Worm (Caenorhabditis elegans) whole organism, L2 larva: ENCODE data around the gene srh-292.

Experiments used
- C34F6.9 ChIP-seq: fragments of 150-350 bp; optimal IDR thresholded peaks from 2 replicates; lab custom pipeline; 2014; ENCODE audit warnings: missing biosample characterization, missing genetic modification characterization
- ZK546.5 ChIP-seq: sonication (generic microtip); optimal IDR thresholded peaks from 2 replicates; lab custom pipeline; 2017; ENCODE audit warnings: missing biosample characterization, missing genetic modification characterization
- aly-2 ChIP-seq: fragments of 150-350 bp; optimal IDR thresholded peaks from 2 replicates; lab custom pipeline; 2014; ENCODE audit warnings: missing biosample characterization, missing genetic modification characterization
- ama-1 ChIP-seq: fragments of 150-350 bp; optimal IDR thresholded peaks from 2 replicates; lab custom pipeline; 2018; ENCODE audit warnings: inconsistent platforms
- blmp-1 ChIP-seq: sonication (generic microtip); optimal IDR thresholded peaks from 2 replicates; lab custom pipeline; 2017; ENCODE audit warnings: missing genetic modification characterization, mild to moderate bottlenecking, missing compliant biosample characterization, antibody characterized with exemption, moderate library complexity; ENCODE audit not compliant: insufficient read depth
- lin-39 ChIP-seq: fragments of 150-350 bp; optimal IDR thresholded peaks from 2 replicates; lab custom pipeline; 2014; ENCODE audit warnings: missing biosample characterization, missing genetic modification reagents, missing genetic modification characterization
- lsy-2 ChIP-seq, 2 experiments: fragments of 150-350 bp in 1 of 2; sonication (generic microtip) in 1 of 2; optimal IDR thresholded peaks; 2 replicates each; lab custom pipeline; 2014 to 2017; ENCODE audit warnings: missing biosample characterization in 2 of 2, missing genetic modification characterization in 2 of 2
- nhr-11 ChIP-seq: fragments of 150-350 bp; optimal IDR thresholded peaks from 2 replicates; lab custom pipeline; 2014; ENCODE audit warnings: missing biosample characterization, missing genetic modification characterization
- nhr-6 ChIP-seq: fragments of 150-350 bp; optimal IDR thresholded peaks from 2 replicates; lab custom pipeline; 2014; ENCODE audit warnings: missing biosample characterization, missing genetic modification characterization
- ztf-11 ChIP-seq: sonication (generic microtip); optimal IDR thresholded peaks from 2 replicates; lab custom pipeline; 2017; ENCODE audit warnings: missing biosample characterization, missing genetic modification characterization

DNA sequence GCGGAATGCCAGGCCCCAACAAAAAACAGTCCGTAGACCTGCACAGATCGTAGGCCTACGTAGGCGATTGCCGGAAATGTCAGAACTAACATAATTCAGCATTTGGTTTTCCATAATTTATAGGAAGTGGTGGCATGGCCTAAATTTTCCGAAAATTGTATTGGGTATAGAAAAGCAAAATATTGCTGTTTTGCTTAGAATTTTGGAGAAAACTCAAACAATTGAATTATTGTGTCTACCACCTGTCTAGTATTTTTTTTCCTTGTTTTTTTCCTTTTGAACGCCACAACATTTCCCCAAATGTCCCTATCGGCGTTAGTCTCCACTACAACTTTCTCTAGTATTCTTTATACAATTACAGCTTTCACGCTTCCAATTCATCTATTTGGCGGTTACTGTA, 35.3 kb upstream of the srh-292 start, which contains the start of gene srh-284:
- no peak for TF ChIP-seq lin-39 (tag; lab: Kevin White, UChicago)
- TF ChIP-seq blmp-1 (tag; lab: Kevin White, UChicago): no peak
- no peak for TF ChIP-seq ztf-11 (tag; lab: Kevin White, UChicago)
- TF ChIP-seq nhr-6 (tag; lab: Kevin White, UChicago): no peak
- no peak for TF ChIP-seq nhr-11
- TF ChIP-seq ama-1 (lab: Kevin White, UChicago): no peak
- TF ChIP-seq C34F6.9 (tag; lab: Kevin White, UChicago): no peak
- no peak for TF ChIP-seq ZK546.5 (tag; lab: Kevin White, UChicago)
- no peak for TF ChIP-seq lsy-2 (tag; optimal IDR thresholded peaks at IDR 0.05; lab: Kevin White, UChicago)
- TF ChIP-seq aly-2 (tag; lab: Kevin White, UChicago): no peak
